Worm (Caenorhabditis elegans) whole organism, young adult: ENCODE measurements around the gene T22C8.1.

Experiments
- C17E4.6 ChIP-seq: fragments of 200-800 bp; sonication (Bioruptor generic); IDR thresholded peaks from 2 replicates; pipeline ENCODE4 v1.3.6; 2022; ENCODE audit warnings: missing genetic modification reagents, missing genetic modification characterization, missing compliant biosample characterization
- F10E7.11 ChIP-seq: sonication (generic microtip); optimal IDR thresholded peaks from 2 replicates; lab custom pipeline; 2017; ENCODE audit warnings: mild to moderate bottlenecking, missing genetic modification characterization, moderate library complexity, missing compliant biosample characterization
- F22D6.2 ChIP-seq: sonication (generic microtip); optimal IDR thresholded peaks from 2 replicates; lab custom pipeline; 2016; ENCODE audit warnings: mild to moderate bottlenecking, missing genetic modification characterization, missing compliant biosample characterization
- F37B4.10 ChIP-seq: fragments of 200-800 bp; sonication (Bioruptor generic); IDR thresholded peaks from 2 replicates; pipeline ENCODE4 v1.3.6; 2022; ENCODE audit warnings: missing genetic modification characterization, missing compliant biosample characterization
- F49E8.2 ChIP-seq: sonication (generic microtip); optimal IDR thresholded peaks from 3 replicates; lab custom pipeline; 2017; ENCODE audit warnings: missing genetic modification characterization, mild to moderate bottlenecking, missing compliant biosample characterization, antibody characterized with exemption, moderate library complexity; ENCODE audit not compliant: insufficient read depth
- F57A8.1 ChIP-seq: fragments of 200-800 bp; sonication (Bioruptor generic); optimal IDR thresholded peaks from 2 replicates; lab custom pipeline; 2018; ENCODE audit warnings: mild to moderate bottlenecking, missing genetic modification characterization, moderate library complexity, missing compliant biosample characterization
- K12H6.12 ChIP-seq: fragments of 200-800 bp; sonication (Bioruptor generic); optimal IDR thresholded peaks from 2 replicates; lab custom pipeline; 2018; ENCODE audit warnings: mild to moderate bottlenecking, missing genetic modification characterization, missing compliant biosample characterization
- T26A5.8 ChIP-seq: sonication (generic microtip); optimal IDR thresholded peaks from 2 replicates; lab custom pipeline; 2016; ENCODE audit warnings: missing genetic modification characterization, missing compliant biosample characterization
- akir-1 ChIP-seq: fragments of 200-800 bp; sonication (Bioruptor generic); optimal IDR thresholded peaks from 2 replicates; lab custom pipeline; 2018; ENCODE audit warnings: mild to moderate bottlenecking, missing genetic modification characterization, moderate library complexity, missing compliant biosample characterization
- ama-1 ChIP-seq, 3 experiments: fragments of 150-350 bp in 1 of 3; sonication (generic microtip) in 2 of 3; optimal IDR thresholded peaks; 2 replicates each; lab custom pipeline; 2014 to 2018; ENCODE audit warnings: missing biosample characterization in 2 of 3, missing genetic modification characterization in 2 of 3, missing genetic modification reagents in 2 of 3
- aptf-2 ChIP-seq: fragments of 200-800 bp; sonication (Bioruptor generic); conservative IDR thresholded peaks from 2 replicates; pipeline ENCODE4 v1.3.6; 2022; ENCODE audit warnings: missing genetic modification reagents, missing genetic modification characterization, missing compliant biosample characterization
- bed-1 ChIP-seq: fragments of 200-800 bp; sonication (Bioruptor generic); IDR thresholded peaks from 2 replicates; pipeline ENCODE4 v1.3.6; 2022; ENCODE audit warnings: missing genetic modification reagents, missing genetic modification characterization, missing compliant biosample characterization
- bed-2 ChIP-seq: fragments of 200-800 bp; sonication (Bioruptor generic); IDR thresholded peaks from 2 replicates; pipeline ENCODE4 v1.3.6; 2022; ENCODE audit warnings: missing genetic modification reagents, missing genetic modification characterization, missing compliant biosample characterization
- ceh-27 ChIP-seq: fragments of 200-800 bp; sonication (Bioruptor generic); optimal IDR thresholded peaks from 2 replicates; lab custom pipeline; 2018; ENCODE audit warnings: mild to moderate bottlenecking, missing genetic modification characterization, moderate library complexity, missing compliant biosample characterization
- ceh-40 ChIP-seq: fragments of 200-800 bp; sonication (Bioruptor generic); IDR thresholded peaks from 2 replicates; pipeline ENCODE4 v1.3.6; 2022; ENCODE audit warnings: missing genetic modification characterization, missing compliant biosample characterization
- ceh-79 ChIP-seq: sonication (generic microtip); optimal IDR thresholded peaks from 2 replicates; lab custom pipeline; 2017; ENCODE audit warnings: mild to moderate bottlenecking, missing genetic modification characterization, missing compliant biosample characterization
- ceh-91 ChIP-seq: fragments of 200-800 bp; sonication (Bioruptor generic); IDR thresholded peaks from 2 replicates; pipeline ENCODE4 v1.3.6; 2022; ENCODE audit warnings: missing genetic modification reagents, missing genetic modification characterization, missing compliant biosample characterization
- chd-7 ChIP-seq: sonication (generic microtip); optimal IDR thresholded peaks from 2 replicates; lab custom pipeline; 2016; ENCODE audit warnings: mild to moderate bottlenecking, missing genetic modification characterization, moderate library complexity, missing compliant biosample characterization
- die-1 ChIP-seq: sonication (generic microtip); optimal IDR thresholded peaks from 2 replicates; lab custom pipeline; 2016; ENCODE audit warnings: missing genotype, mild to moderate bottlenecking, missing genetic modification characterization, missing compliant biosample characterization
- dox-1 ChIP-seq: fragments of 200-800 bp; sonication (Bioruptor generic); IDR thresholded peaks from 2 replicates; pipeline ENCODE4 v1.3.6; 2022; ENCODE audit warnings: missing genetic modification reagents, missing genetic modification characterization, missing compliant biosample characterization
- dpff-1 ChIP-seq: sonication (generic microtip); optimal IDR thresholded peaks from 2 replicates; lab custom pipeline; 2017; ENCODE audit warnings: mild to moderate bottlenecking, missing genetic modification characterization, missing compliant biosample characterization
- efl-1 ChIP-seq: fragments of 150-350 bp; optimal IDR thresholded peaks from 2 replicates; lab custom pipeline; 2014; ENCODE audit warnings: missing biosample characterization, missing genetic modification reagents, missing genetic modification characterization
- egl-44 ChIP-seq: fragments of 200-800 bp; sonication (Bioruptor generic); IDR thresholded peaks from 2 replicates; pipeline ENCODE4 v1.3.6; 2022; ENCODE audit warnings: missing genetic modification reagents, missing genetic modification characterization, missing compliant biosample characterization
- ets-4 ChIP-seq: fragments of 200-800 bp; sonication (Bioruptor generic); optimal IDR thresholded peaks from 2 replicates; lab custom pipeline; 2018; ENCODE audit warnings: mild to moderate bottlenecking, missing genetic modification characterization, missing compliant biosample characterization
- hlh-12 ChIP-seq: sonication (generic microtip); optimal IDR thresholded peaks from 2 replicates; lab custom pipeline; 2016; ENCODE audit warnings: missing genetic modification characterization, missing compliant biosample characterization
- hmg-1.2 ChIP-seq: fragments of 200-800 bp; sonication (Bioruptor generic); IDR thresholded peaks from 2 replicates; pipeline ENCODE4 v1.3.6; 2022; ENCODE audit warnings: missing genetic modification reagents, missing genetic modification characterization, missing compliant biosample characterization
- hrde-1 ChIP-seq: sonication (generic microtip); optimal IDR thresholded peaks from 2 replicates; lab custom pipeline; 2016; ENCODE audit warnings: missing genetic modification characterization, mild to moderate bottlenecking, missing compliant biosample characterization, moderate library complexity, missing genotype, missing genetic modification reagents, borderline replicate concordance
- let-526 ChIP-seq: fragments of 200-800 bp; sonication (Bioruptor generic); IDR thresholded peaks from 2 replicates; pipeline ENCODE4 v1.3.6; 2022; ENCODE audit warnings: missing genetic modification reagents, missing genetic modification characterization, missing compliant biosample characterization
- lin-26 ChIP-seq: fragments of 200-800 bp; sonication (Bioruptor generic); IDR thresholded peaks from 2 replicates; pipeline ENCODE4 v1.3.6; 2022; ENCODE audit warnings: missing genetic modification reagents, missing genetic modification characterization, missing compliant biosample characterization
- lin-54 ChIP-seq: fragments of 200-800 bp; sonication (Bioruptor generic); optimal IDR thresholded peaks from 2 replicates; lab custom pipeline; 2018; ENCODE audit warnings: mild to moderate bottlenecking, missing genetic modification characterization, missing compliant biosample characterization
- lir-1 ChIP-seq: fragments of 200-800 bp; sonication (Bioruptor generic); conservative IDR thresholded peaks from 2 replicates; pipeline ENCODE4 v1.3.6; 2022; ENCODE audit warnings: missing genetic modification reagents, missing genetic modification characterization, missing compliant biosample characterization
- madf-8 ChIP-seq: fragments of 200-800 bp; sonication (Bioruptor generic); conservative IDR thresholded peaks from 2 replicates; pipeline ENCODE4 v1.3.6; 2022; ENCODE audit warnings: missing genetic modification reagents, missing genetic modification characterization, missing compliant biosample characterization
- mcd-1 ChIP-seq: fragments of 200-800 bp; sonication (Bioruptor generic); IDR thresholded peaks from 2 replicates; pipeline ENCODE4 v1.3.6; 2022; ENCODE audit warnings: missing genetic modification reagents, missing genetic modification characterization, missing compliant biosample characterization
- mel-28 ChIP-seq: sonication (generic microtip); optimal IDR thresholded peaks from 2 replicates; lab custom pipeline; 2016; ENCODE audit warnings: borderline replicate concordance, mild to moderate bottlenecking, missing genetic modification characterization, missing compliant biosample characterization
- mes-4 ChIP-seq: sonication (generic microtip); optimal IDR thresholded peaks from 2 replicates; lab custom pipeline; 2016; ENCODE audit warnings: missing genotype, missing genetic modification characterization, missing compliant biosample characterization
- nfyb-1 ChIP-seq: fragments of 200-800 bp; sonication (Bioruptor generic); IDR thresholded peaks from 2 replicates; pipeline ENCODE4 v1.3.6; 2022; ENCODE audit warnings: missing genetic modification reagents, missing genetic modification characterization, missing compliant biosample characterization
- nhr-179 ChIP-seq: sonication (generic microtip); optimal IDR thresholded peaks from 2 replicates; lab custom pipeline; 2016; ENCODE audit warnings: mild to moderate bottlenecking, missing genetic modification characterization, missing compliant biosample characterization
- nhr-90 ChIP-seq: sonication (generic microtip); optimal IDR thresholded peaks from 2 replicates; lab custom pipeline; 2016; ENCODE audit warnings: missing genotype, mild to moderate bottlenecking, missing genetic modification characterization, missing compliant biosample characterization
- rcor-1 ChIP-seq: fragments of 200-800 bp; sonication (Bioruptor generic); IDR thresholded peaks from 2 replicates; pipeline ENCODE4 v1.3.6; 2022; ENCODE audit warnings: missing genetic modification reagents, missing genetic modification characterization, missing compliant biosample characterization
- rec-8 ChIP-seq, 2 experiments: sonication (generic microtip); optimal IDR thresholded peaks; 2 replicates each; lab custom pipeline; 2016; ENCODE audit warnings: mild to moderate bottlenecking in 2 of 2, missing genetic modification characterization in 2 of 2, missing genetic modification reagents in 2 of 2, missing genotype in 2 of 2, missing biosample characterization in 1 of 2, missing compliant biosample characterization in 1 of 2, moderate library complexity in 1 of 2
- sptf-2 ChIP-seq: fragments of 200-800 bp; sonication (Bioruptor generic); optimal IDR thresholded peaks from 2 replicates; lab custom pipeline; 2018; ENCODE audit warnings: mild to moderate bottlenecking, missing genetic modification characterization, missing compliant biosample characterization
- tbp1 ChIP-seq: fragments of 200-800 bp; sonication (Bioruptor generic); optimal IDR thresholded peaks from 2 replicates; lab custom pipeline; 2018; ENCODE audit warnings: mild to moderate bottlenecking, missing genetic modification characterization, missing compliant biosample characterization
- tbx-9 ChIP-seq: sonication (generic microtip); optimal IDR thresholded peaks from 2 replicates; lab custom pipeline; 2016; ENCODE audit warnings: borderline replicate concordance, missing genetic modification characterization, inconsistent platforms, missing compliant biosample characterization
- ztf-18 ChIP-seq: sonication (generic microtip); optimal IDR thresholded peaks from 2 replicates; lab custom pipeline; 2016; ENCODE audit warnings: missing genotype, mild to moderate bottlenecking, missing genetic modification characterization, missing compliant biosample characterization
- ztf-22 ChIP-seq: fragments of 200-800 bp; sonication (Bioruptor generic); optimal IDR thresholded peaks from 2 replicates; lab custom pipeline; 2018; ENCODE audit warnings: mild to moderate bottlenecking, missing genetic modification characterization, moderate library complexity, missing compliant biosample characterization
- ztf-25 ChIP-seq: fragments of 200-800 bp; sonication (Bioruptor generic); IDR thresholded peaks from 2 replicates; pipeline ENCODE4 v1.3.6; 2022; ENCODE audit warnings: missing genetic modification reagents, missing genetic modification characterization, missing compliant biosample characterization

The T22C8.1 gene

ce11 chrII:8569038-8569977, 43.3 kb upstream of the T22C8.1 start, which contains the start of the genes col-38 and rpl-5 (continued):
- TF ChIP-seq ama-1 (optimal IDR thresholded peaks at IDR 0.05; lab: Kevin White, UChicago) (no peak), ama-1 (GFP tag; optimal IDR thresholded peaks at IDR 0.05; lab: Kevin White, UChicago) (peak in 1 of 2 experiments; percentile 26), K12H6.12 (tag; lab: Kevin White, UChicago) (peak; percentile 64), dox-1 (GFP tag; lab: Robert Waterston, UW) (peak; percentile 83), F57A8.1 (GFP tag; lab: Kevin White, UChicago) (no peak), egl-44 (GFP tag; lab: Robert Waterston, UW) (no peak), ceh-91 (GFP tag; lab: Robert Waterston, UW) (peak; percentile 72), ets-4 (GFP tag; lab: Kevin White, UChicago) (no peak), F49E8.2 (tag; lab: Kevin White, UChicago) (peak; percentile 68), nhr-90 (tag; lab: Kevin White, UChicago) (peak; percentile 31), mel-28 (tag; lab: Kevin White, UChicago) (no peak), tbx-9 (tag; lab: Kevin White, UChicago) (no peak), tbp1 (GFP tag; lab: Kevin White, UChicago) (peak; percentile 63), chd-7 (tag; lab: Kevin White, UChicago) (no peak), C17E4.6 (GFP tag; lab: Robert Waterston, UW) (no peak), F10E7.11 (tag; lab: Kevin White, UChicago) (no peak), efl-1 (GFP tag; lab: Kevin White, UChicago) (peak; percentile 88), hrde-1 (no peak), die-1 (no peak), bed-1 (GFP tag; lab: Robert Waterston, UW) (no peak), let-526 (GFP tag; lab: Robert Waterston, UW) (no peak), T26A5.8 (tag; lab: Kevin White, UChicago) (no peak), rcor-1 (GFP tag; lab: Robert Waterston, UW) (peak; percentile 69; the same call in 1 of the 2 replicates), lin-54 (GFP tag; lab: Kevin White, UChicago) (peak; percentile 98), nhr-179 (tag; lab: Kevin White, UChicago) (no peak), lin-26 (GFP tag; lab: Robert Waterston, UW) (no peak), ztf-22 (no peak), dpff-1 (tag; lab: Kevin White, UChicago) (no peak), aptf-2 (GFP tag; lab: Robert Waterston, UW) (no peak), bed-2 (no peak), ztf-18 (peak; percentile 43), F37B4.10 (no peak), ceh-27 (GFP tag; lab: Kevin White, UChicago) (peak; percentile 83), mes-4 (tag; lab: Kevin White, UChicago) (no peak), ceh-40 (no peak), mcd-1 (peak; percentile 90), ztf-25 (GFP tag; lab: Robert Waterston, UW) (no peak), nfyb-1 (GFP tag; lab: Robert Waterston, UW) (0 out of 2 replicates have a peak, but pooled peaks have one; percentile 59), madf-8 (GFP tag; lab: Robert Waterston, UW) (peak; percentile 65), lir-1 (GFP tag; lab: Robert Waterston, UW) (no peak), akir-1 (GFP tag; lab: Kevin White, UChicago) (no peak), hmg-1.2 (GFP tag; lab: Robert Waterston, UW) (peak; percentile 62), F22D6.2 (no peak), hlh-12 (tag; lab: Kevin White, UChicago) (no peak), ceh-79 (tag; lab: Kevin White, UChicago) (no peak), rec-8 (tag; optimal IDR thresholded peaks at IDR 0.05; lab: Kevin White, UChicago) (no peak), sptf-2 (GFP tag; lab: Kevin White, UChicago) (no peak)
